Fruit fly (Drosophila melanogaster): ENCODE results near the gene zye.

The zye gene

dm6 chr3L:20410345-20410744, 3.1 kb upstream of the zye start, which contains the start of gene CG13248:
CG13248 (minus strand) TSS chr3L:20410566.
- no peak for TF ChIP-seq noc (tag; optimal IDR thresholded peaks at IDR 0.05)

dm6 chr3L:20410780-20411179, 2.6 kb upstream of the zye start:
- TF ChIP-seq noc (tag; optimal IDR thresholded peaks at IDR 0.05) = no peak

- TF ChIP-seq noc (tag; optimal IDR thresholded peaks at IDR 0.05) = no peak
Measured at dm6 chr3L:20425888-20426287, 12.5 kb downstream of the zye start, which contains the start of gene CG5282. CG5282 (minus strand) TSS chr3L:20426071.

dm6 chr3L:20427449-20427848, 14.0 kb downstream of the zye start, which contains the start of gene CG5274:
CG5274 (minus strand) TSS chr3L:20427666.
- no peak for TF ChIP-seq noc (tag; optimal IDR thresholded peaks at IDR 0.05)

- no peak for TF ChIP-seq noc (tag; optimal IDR thresholded peaks at IDR 0.05)
Measured at dm6 chr3L:20430182-20430581, 16.8 kb downstream of the zye start, which contains the start of gene CG5262. CG5262 (minus strand) TSS chr3L:20430475.

- no peak for TF ChIP-seq noc (tag; optimal IDR thresholded peaks at IDR 0.05)
Measured at dm6 chr3L:20431619-20432018, 18.2 kb downstream of the zye start.

dm6 chr3L:20432297-20432696, 18.9 kb downstream of the zye start, which contains the start of the genes Las and Psn:
Las (minus strand) TSS chr3L:20432361.
Psn (plus strand) TSS chr3L:20432468.
- no peak for TF ChIP-seq noc (tag; optimal IDR thresholded peaks at IDR 0.05)

dm6 chr3L:20436069-20436468, 22.7 kb downstream of the zye start, which contains the start of the genes mRpL15 and CtIP:
mRpL15 (minus strand) TSS chr3L:20436209.
CtIP (plus strand) TSS chr3L:20436250.
- no peak for TF ChIP-seq noc (tag; optimal IDR thresholded peaks at IDR 0.05)

- TF ChIP-seq noc (tag; optimal IDR thresholded peaks at IDR 0.05) = no peak
Measured at dm6 chr3L:20439772-20440171, 26.4 kb downstream of the zye start, which contains the start of gene Hpd. Hpd (minus strand) TSS chr3L:20439872.

dm6 chr3L:20440902-20441429, 27.6 kb downstream of the zye start:
- no peak for TF ChIP-seq noc (tag; optimal IDR thresholded peaks at IDR 0.05)

- peak; percentile 51 for TF ChIP-seq noc (tag; optimal IDR thresholded peaks at IDR 0.05)
Measured at dm6 chr3L:20441632-20442469, 28.4 kb downstream of the zye start, which contains the start of gene CG5910. CG5910 (plus strand) TSS chr3L:20442419.

- no peak for TF ChIP-seq noc (tag; optimal IDR thresholded peaks at IDR 0.05)
Measured at dm6 chr3L:20442674-20443313, 29.4 kb downstream of the zye start.

- TF ChIP-seq noc (tag; optimal IDR thresholded peaks at IDR 0.05) = peak; percentile 83
Measured at dm6 chr3L:20444815-20445519, 31.6 kb downstream of the zye start.

dm6 chr3L:20446030-20446429, 32.6 kb downstream of the zye start:
- no peak for TF ChIP-seq noc (tag; optimal IDR thresholded peaks at IDR 0.05)

- no peak for TF ChIP-seq noc (tag; optimal IDR thresholded peaks at IDR 0.05)
Measured at dm6 chr3L:20447337-20447736, 33.9 kb downstream of the zye start.

- peak; percentile 25 for TF ChIP-seq noc (tag; optimal IDR thresholded peaks at IDR 0.05)
Measured at dm6 chr3L:20447957-20448356, 34.6 kb downstream of the zye start.

Data from whole organism, larva.